Fruit fly (Drosophila melanogaster) whole organism, wandering third instar larva: ENCODE data around the gene EndoGI.

Experiments used
- Abd-B ChIP-seq: fragments of >200 bp; optimal IDR thresholded peaks from 2 replicates; lab custom pipeline; 2017; ENCODE audit warnings: missing biosample characterization, missing genetic modification characterization
- CG32264 ChIP-seq: fragments of 200-800 bp; sonication (Bioruptor generic); optimal IDR thresholded peaks from 2 replicates; lab custom pipeline; 2016; ENCODE audit warnings: missing biosample characterization, missing genetic modification characterization
- CrebA ChIP-seq: fragments of 200-800 bp; sonication (Bioruptor generic); optimal IDR thresholded peaks from 2 replicates; lab custom pipeline; 2016; ENCODE audit warnings: missing biosample characterization, mild to moderate bottlenecking, missing genetic modification characterization, borderline replicate concordance
- Dfd ChIP-seq: fragments of >200 bp; optimal IDR thresholded peaks from 2 replicates; lab custom pipeline; 2017; ENCODE audit warnings: missing biosample characterization, missing genetic modification characterization
- Dif ChIP-seq: fragments of 200-275, 200-300 bp; sonication (Bioruptor generic); optimal IDR thresholded peaks from 2 replicates; lab custom pipeline; 2018; ENCODE audit warnings: missing biosample characterization, missing genetic modification characterization; ENCODE audit not compliant: partially characterized antibody
- GATAd ChIP-seq: sonication (Bioruptor generic); optimal IDR thresholded peaks from 2 replicates; lab custom pipeline; 2016; ENCODE audit warnings: missing biosample characterization, missing genetic modification characterization
- HLH106 ChIP-seq: fragments of 200-800 bp; optimal IDR thresholded peaks from 3 replicates; lab custom pipeline; 2019; ENCODE audit warnings: missing biosample characterization, mild to moderate bottlenecking, missing genetic modification characterization, moderate library complexity
- Hr78 ChIP-seq: fragments of >200 bp; optimal IDR thresholded peaks from 2 replicates; lab custom pipeline; 2017; ENCODE audit warnings: missing biosample characterization, missing genetic modification characterization
- Hr83 ChIP-seq: fragments of 200-300 bp; sonication (Bioruptor generic); optimal IDR thresholded peaks from 2 replicates; lab custom pipeline; 2016; ENCODE audit warnings: missing biosample characterization, mild to moderate bottlenecking, missing genetic modification characterization, moderate library complexity; ENCODE audit not compliant: poor library complexity, severe bottlenecking
- Jra ChIP-seq: sonication (Bioruptor generic); optimal IDR thresholded peaks from 2 replicates; lab custom pipeline; 2016; ENCODE audit warnings: missing biosample characterization, missing genetic modification characterization
- Mio ChIP-seq: sonication (Bioruptor generic); optimal IDR thresholded peaks from 2 replicates; lab custom pipeline; 2016; ENCODE audit warnings: missing biosample characterization, missing genetic modification characterization
- Myc ChIP-seq: fragments of >200 bp; optimal IDR thresholded peaks from 2 replicates; lab custom pipeline; 2017
- N ChIP-seq: fragments of >200 bp; optimal IDR thresholded peaks from 2 replicates; lab custom pipeline; 2018; ENCODE audit warnings: missing biosample characterization, missing external identifiers, missing genetic modification characterization
- OdsH ChIP-seq: fragments of 200-800 bp; sonication (Bioruptor generic); optimal IDR thresholded peaks from 2 replicates; lab custom pipeline; 2016; ENCODE audit warnings: missing biosample characterization, mild to moderate bottlenecking, missing genetic modification characterization
- Rel ChIP-seq, 2 experiments: fragments of 200-800 bp; sonication (Bioruptor generic) in 1 of 2; optimal IDR thresholded peaks; 2 replicates in 1 of 2; 3 replicates in 1 of 2; lab custom pipeline; 2016 to 2019; ENCODE audit warnings: mild to moderate bottlenecking in 2 of 2, missing biosample characterization in 2 of 2, missing genetic modification characterization in 2 of 2, moderate library complexity in 1 of 2
- Sp1 ChIP-seq: fragments of 200-800 bp; sonication (Bioruptor generic); optimal IDR thresholded peaks from 3 replicates; lab custom pipeline; 2019; ENCODE audit warnings: missing biosample characterization, mild to moderate bottlenecking, missing genetic modification characterization, moderate library complexity
- Vsx2 ChIP-seq: fragments of 200-300, 225-300 bp; sonication (Bioruptor generic); optimal IDR thresholded peaks from 2 replicates; lab custom pipeline; 2018; ENCODE audit warnings: missing biosample characterization, missing genetic modification characterization; ENCODE audit not compliant: partially characterized antibody
- br ChIP-seq: fragments of 200-800 bp; sonication (Bioruptor generic); optimal IDR thresholded peaks from 2 replicates; lab custom pipeline; 2016; ENCODE audit warnings: missing biosample characterization, missing genetic modification characterization
- brk ChIP-seq: fragments of 200-800 bp; sonication (Bioruptor generic); optimal IDR thresholded peaks from 2 replicates; lab custom pipeline; 2016; ENCODE audit warnings: missing biosample characterization, mild to moderate bottlenecking, missing genetic modification characterization
- dl ChIP-seq, 2 experiments: fragments of 175-275, 200-275 bp in 1 of 2; fragments of 200-275 bp in 1 of 2; sonication (Bioruptor generic); optimal IDR thresholded peaks; lab custom pipeline; 2018; ENCODE audit warnings: mild to moderate bottlenecking in 2 of 2, missing biosample characterization in 2 of 2, missing genetic modification characterization in 2 of 2, moderate library complexity in 2 of 2; ENCODE audit not compliant: partially characterized antibody in 2 of 2, insufficient read depth in 1 of 2
- dmrt93B ChIP-seq: fragments of 200-800 bp; sonication (Bioruptor generic); optimal IDR thresholded peaks from 2 replicates; lab custom pipeline; 2018; ENCODE audit warnings: missing biosample characterization, mild to moderate bottlenecking, missing genetic modification characterization
- ey ChIP-seq: fragments of 200-800 bp; sonication (Bioruptor generic); optimal IDR thresholded peaks from 2 replicates; lab custom pipeline; 2016; ENCODE audit warnings: missing biosample characterization, missing genetic modification characterization
- foxo ChIP-seq, 2 experiments: fragments of 200-800 bp; sonication (Bioruptor generic); optimal IDR thresholded peaks; 2 replicates in 1 of 2; 3 replicates in 1 of 2; lab custom pipeline; 2016 to 2017; ENCODE audit warnings: missing biosample characterization in 2 of 2, missing genetic modification characterization in 2 of 2
- fru ChIP-seq: fragments of 200-800 bp; sonication (Bioruptor generic); optimal IDR thresholded peaks from 3 replicates; lab custom pipeline; 2016; ENCODE audit warnings: missing biosample characterization, mild to moderate bottlenecking, missing genetic modification characterization
- jim ChIP-seq: fragments of 175-275, 200-325 bp; sonication (Bioruptor generic); optimal IDR thresholded peaks from 2 replicates; lab custom pipeline; 2016; ENCODE audit warnings: missing biosample characterization, mild to moderate bottlenecking, missing genetic modification characterization
- lola ChIP-seq: fragments of >200 bp; optimal IDR thresholded peaks from 2 replicates; lab custom pipeline; 2017; ENCODE audit warnings: missing biosample characterization, missing genetic modification characterization
- pan ChIP-seq: fragments of >200 bp; optimal IDR thresholded peaks from 2 replicates; lab custom pipeline; 2017
- psq ChIP-seq: fragments of 200-800 bp; sonication (Bioruptor generic); optimal IDR thresholded peaks from 3 replicates; lab custom pipeline; 2017; ENCODE audit warnings: missing biosample characterization, mild to moderate bottlenecking, missing genetic modification characterization, moderate library complexity
- rgr ChIP-seq: fragments of 200-800 bp; sonication (Bioruptor generic); optimal IDR thresholded peaks from 3 replicates; lab custom pipeline; 2016; ENCODE audit warnings: missing biosample characterization, mild to moderate bottlenecking, missing genetic modification characterization
- sage ChIP-seq: fragments of 200-800 bp; sonication (Bioruptor generic); optimal IDR thresholded peaks from 2 replicates; lab custom pipeline; 2016; ENCODE audit warnings: missing biosample characterization, mild to moderate bottlenecking, missing genetic modification characterization
- sv ChIP-seq: fragments of 200-800 bp; sonication (Bioruptor generic); optimal IDR thresholded peaks from 3 replicates; lab custom pipeline; 2016; ENCODE audit warnings: missing biosample characterization, missing genetic modification characterization
- tai ChIP-seq: sonication (Bioruptor generic); optimal IDR thresholded peaks from 2 replicates; lab custom pipeline; 2016; ENCODE audit warnings: missing biosample characterization, missing genetic modification characterization
- usp ChIP-seq: fragments of >200 bp; optimal IDR thresholded peaks from 2 replicates; lab custom pipeline; 2017; ENCODE audit warnings: missing biosample characterization, missing genetic modification characterization
- woc ChIP-seq: sonication (Bioruptor generic); optimal IDR thresholded peaks from 2 replicates; lab custom pipeline; 2016; ENCODE audit warnings: missing biosample characterization, mild to moderate bottlenecking, missing genetic modification characterization

Gene EndoGI

DNA sequence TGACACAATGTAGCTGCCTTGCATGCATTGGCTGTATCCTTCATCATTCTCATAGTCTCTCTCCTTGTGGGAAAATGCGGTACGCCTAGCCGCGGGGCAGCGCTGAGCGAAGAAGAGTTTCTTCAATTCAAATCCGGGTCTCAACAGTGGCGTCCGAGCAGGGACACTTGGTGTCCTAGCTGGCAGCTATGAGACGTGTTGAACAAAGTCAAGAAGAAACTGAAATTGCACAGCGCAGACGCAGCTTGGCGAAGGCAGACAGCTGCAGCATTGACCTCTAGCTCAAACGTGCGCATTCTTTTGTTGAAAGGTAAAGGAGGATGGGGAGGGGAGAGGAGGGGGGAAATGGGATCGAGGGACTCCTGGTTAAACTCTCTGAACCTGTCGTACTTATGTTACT is 6.2 kb downstream of the EndoGI start:
- TF ChIP-seq Dif (GFP tag; lab: Kevin White, UChicago) (no peak), Myc (lab: Kevin White, UChicago) (no peak), CG32264 (no peak), CrebA (no peak), dl (GFP tag; optimal IDR thresholded peaks at IDR 0.05; lab: Kevin White, UChicago; ENCODE audit: insufficient read depth in 1 of 2, partially characterized antibody in 2 of 2) (no peak), Rel (GFP tag; optimal IDR thresholded peaks at IDR 0.05; lab: Kevin White, UChicago) (no peak), Rel (tag; optimal IDR thresholded peaks at IDR 0.05; lab: Kevin White, UChicago) (no peak)

DNA sequence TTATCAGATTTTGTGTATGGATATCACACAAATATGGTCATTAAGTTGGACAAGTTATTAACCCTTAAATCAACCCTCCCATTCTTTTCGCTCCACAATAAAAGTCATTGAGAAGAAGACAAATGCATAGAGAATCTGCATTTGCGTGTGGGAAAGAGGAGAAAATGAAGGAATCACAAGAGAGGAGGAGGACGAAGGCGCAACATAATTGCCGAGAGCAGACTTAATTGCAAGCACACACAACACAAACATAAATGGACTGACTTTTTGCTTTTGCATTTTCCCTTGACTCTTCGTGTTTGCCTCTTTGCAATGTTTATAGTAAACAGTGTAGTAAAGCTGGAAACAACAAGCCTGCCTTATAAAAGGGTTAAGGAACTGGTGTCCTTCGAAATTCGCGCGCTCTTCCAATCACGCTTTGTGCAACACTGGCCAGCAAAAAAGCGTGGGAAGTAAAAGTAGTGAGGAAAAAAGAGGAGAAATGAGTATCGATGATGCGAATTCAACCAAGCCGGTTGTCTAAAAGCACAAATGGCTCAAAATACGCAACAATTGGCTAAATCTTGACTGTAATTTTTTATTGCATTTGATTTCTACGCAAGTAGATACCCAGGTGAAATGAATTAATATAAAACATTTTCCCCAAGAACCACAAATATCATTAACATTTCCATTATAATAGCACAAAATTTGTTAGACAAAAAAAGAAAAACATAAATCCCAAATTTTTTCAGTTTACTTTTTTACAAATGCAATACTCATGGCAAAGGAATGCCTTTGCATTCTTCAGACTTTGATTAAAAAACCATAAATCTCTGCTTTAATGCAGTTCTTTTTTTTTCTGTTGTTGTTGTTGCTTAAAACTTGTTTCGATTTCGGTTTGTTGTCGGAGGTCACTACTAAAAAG is 9.9 kb downstream of the EndoGI start:
- TF ChIP-seq usp (GFP tag; lab: Kevin White, UChicago), result no peak
- peak; percentile 3 for TF ChIP-seq ey
- TF ChIP-seq Hr83 (GFP tag; lab: Kevin White, UChicago), result peak; percentile 27
- TF ChIP-seq tai (GFP tag; lab: Kevin White, UChicago), result no peak
- no peak for TF ChIP-seq pan
- no peak for TF ChIP-seq lola (GFP tag; lab: Kevin White, UChicago)
- peak in 1 of 2 experiments; percentile 18 for TF ChIP-seq foxo (GFP tag; optimal IDR thresholded peaks at IDR 0.05; lab: Kevin White, UChicago)
- TF ChIP-seq sv, result no peak
- no peak for TF ChIP-seq Dfd (GFP tag; lab: Kevin White, UChicago)
- no peak for TF ChIP-seq Hr78 (GFP tag; lab: Kevin White, UChicago)
- TF ChIP-seq psq (GFP tag; lab: Kevin White, UChicago), result peak; percentile 82
- no peak for TF ChIP-seq OdsH (GFP tag; lab: Kevin White, UChicago)
- no peak for TF ChIP-seq Mio
- no peak for TF ChIP-seq dmrt93B
- TF ChIP-seq Dif (GFP tag; lab: Kevin White, UChicago), result no peak
- no peak for TF ChIP-seq woc
- no peak for TF ChIP-seq rgr (GFP tag; lab: Kevin White, UChicago)
- no peak for TF ChIP-seq brk (GFP tag; lab: Kevin White, UChicago)
- TF ChIP-seq CG32264, result no peak
- TF ChIP-seq, all 38 proteins: peak for 4

DNA sequence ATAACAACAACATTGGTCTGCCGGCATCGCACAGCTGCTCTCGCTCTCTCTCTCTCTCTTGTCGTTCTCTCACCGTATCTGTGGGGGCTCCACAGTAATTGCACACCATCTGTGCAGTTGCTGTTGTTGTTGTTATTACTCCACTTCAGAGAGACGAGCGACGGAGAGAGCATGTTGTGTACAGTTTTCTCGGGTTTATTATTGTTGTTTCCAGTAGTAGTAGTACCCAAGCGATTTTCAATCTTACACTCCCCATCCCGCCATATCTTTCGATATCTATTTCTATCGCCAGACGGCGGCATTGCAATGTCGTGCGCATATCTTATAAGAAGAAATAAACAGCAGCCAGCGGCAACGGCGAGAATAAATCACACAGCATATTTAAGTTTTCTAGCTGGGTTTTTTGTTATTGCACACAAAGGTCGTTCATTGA is 10.6 kb downstream of the EndoGI start:
- TF ChIP-seq dl (GFP tag; optimal IDR thresholded peaks at IDR 0.05; lab: Kevin White, UChicago; ENCODE audit: insufficient read depth in 1 of 2, partially characterized antibody in 2 of 2) (peak; percentile 67 to 71), Jra (GFP tag; lab: Kevin White, UChicago) (no peak), Dif (GFP tag; lab: Kevin White, UChicago) (peak; percentile 77), Rel (GFP tag; optimal IDR thresholded peaks at IDR 0.05; lab: Kevin White, UChicago) (no peak), Rel (tag; optimal IDR thresholded peaks at IDR 0.05; lab: Kevin White, UChicago) (peak; percentile 53), ey (no peak), Abd-B (no peak), fru (GFP tag; lab: Kevin White, UChicago) (peak; percentile 86), foxo (GFP tag; optimal IDR thresholded peaks at IDR 0.05; lab: Kevin White, UChicago) (no peak), Vsx2 (GFP tag; lab: Kevin White, UChicago) (peak; percentile 44), OdsH (GFP tag; lab: Kevin White, UChicago) (no peak), rgr (GFP tag; lab: Kevin White, UChicago) (no peak), jim (GFP tag; lab: Kevin White, UChicago) (no peak)

DNA sequence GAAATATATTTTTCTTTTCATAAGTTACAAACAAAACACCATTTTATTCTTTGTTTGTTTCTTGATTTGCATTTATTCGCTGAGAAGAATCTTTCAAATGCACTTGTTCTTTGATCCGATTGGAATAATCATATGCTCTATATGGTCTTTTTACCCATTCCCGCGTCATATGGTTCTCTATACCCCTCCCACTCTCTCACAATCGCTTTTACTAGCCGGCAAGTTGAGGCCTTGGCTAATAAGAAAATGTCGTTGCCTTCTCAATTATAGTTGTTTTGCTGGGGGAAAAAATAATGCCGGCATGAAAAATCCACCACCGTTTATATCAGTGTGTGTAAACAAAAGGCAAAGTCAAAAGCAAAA is 11.4 kb downstream of the EndoGI start:
- TF ChIP-seq Dif (GFP tag; lab: Kevin White, UChicago), result no peak
- no peak for TF ChIP-seq Jra (GFP tag; lab: Kevin White, UChicago)
- no peak for TF ChIP-seq OdsH (GFP tag; lab: Kevin White, UChicago)
- TF ChIP-seq usp (GFP tag; lab: Kevin White, UChicago), result no peak
- TF ChIP-seq psq (GFP tag; lab: Kevin White, UChicago), result no peak
- TF ChIP-seq N (GFP tag; lab: Kevin White, UChicago), result no peak
- no peak for TF ChIP-seq Sp1 (GFP tag; lab: Kevin White, UChicago)
- no peak for TF ChIP-seq br (GFP tag; lab: Kevin White, UChicago)
- TF ChIP-seq lola (GFP tag; lab: Kevin White, UChicago), result no peak
- TF ChIP-seq rgr (GFP tag; lab: Kevin White, UChicago), result no peak
- TF ChIP-seq HLH106, result no peak
- no peak for TF ChIP-seq Abd-B
- TF ChIP-seq GATAd (GFP tag; lab: Kevin White, UChicago), result no peak
- no peak for TF ChIP-seq foxo (GFP tag; optimal IDR thresholded peaks at IDR 0.05; lab: Kevin White, UChicago)
- no peak for TF ChIP-seq Vsx2 (GFP tag; lab: Kevin White, UChicago)
- no peak for TF ChIP-seq CrebA
- no peak for TF ChIP-seq dl (GFP tag; optimal IDR thresholded peaks at IDR 0.05; lab: Kevin White, UChicago; ENCODE audit: insufficient read depth in 1 of 2, partially characterized antibody in 2 of 2)
- TF ChIP-seq ey, result no peak
- TF ChIP-seq sage (GFP tag; lab: Kevin White, UChicago), result no peak
- TF ChIP-seq CG32264, result no peak
- TF ChIP-seq, all 38 proteins: peak for 0
